Fruit fly (Drosophila melanogaster): ENCODE measurements around the gene CG13068.
A peak's percentile ranks its signal among the peaks of the same experiment; 100 is the strongest.

The CG13068 gene

dm6 chr3L:16228659-16229205 lies 40.5 kb upstream of the CG13068 start, which contains the start of gene Tmx3 (continued):
- no peak for TF ChIP-seq CG31365 (tag; optimal IDR thresholded peaks at IDR 0.05)
- peak; percentile 93 for TF ChIP-seq lmd (GFP tag; IDR thresholded peaks at IDR 0.05)
- no peak for TF ChIP-seq CG18476 (GFP tag; optimal IDR thresholded peaks at IDR 0.05)
- TF ChIP-seq CG2889 (GFP tag; IDR thresholded peaks at IDR 0.05): peak; percentile 77
- no peak for TF ChIP-seq CG7963 (GFP tag; IDR thresholded peaks at IDR 0.05; ENCODE audit: partially characterized antibody)
- peak; percentile 76 for TF ChIP-seq Oaz (GFP tag; IDR thresholded peaks at IDR 0.05)
- no peak for TF ChIP-seq CG7745 (tag; optimal IDR thresholded peaks at IDR 0.05)
- peak; percentile 28 for TF ChIP-seq BEAF-32 (GFP tag; optimal IDR thresholded peaks at IDR 0.05)
- peak; percentile 49 for TF ChIP-seq maf-S (GFP tag; optimal IDR thresholded peaks at IDR 0.05)
- no peak for TF ChIP-seq hkb (optimal IDR thresholded peaks at IDR 0.05)
- TF ChIP-seq hkb (GFP tag; IDR thresholded peaks at IDR 0.05): peak; percentile 84
- TF ChIP-seq TFAM (GFP tag; optimal IDR thresholded peaks at IDR 0.05): no peak
- TF ChIP-seq Nf-YC (tag; optimal IDR thresholded peaks at IDR 0.05): peak; percentile 3
- no peak for TF ChIP-seq chinmo (GFP tag; IDR thresholded peaks at IDR 0.05; ENCODE audit: partially characterized antibody)
- no peak for TF ChIP-seq prd (optimal IDR thresholded peaks at IDR 0.05)
- TF ChIP-seq prd (GFP tag; IDR thresholded peaks at IDR 0.05): peak; percentile 96

- TF ChIP-seq dpn (GFP tag; optimal IDR thresholded peaks at IDR 0.05) (peak; percentile 9 to 14), trem (tag; optimal IDR thresholded peaks at IDR 0.05) (peak; percentile 42), Sox100B (GFP tag; optimal IDR thresholded peaks at IDR 0.05) (no peak), CG8765 (GFP tag; IDR thresholded peaks at IDR 0.05) (no peak), CG4730 (GFP tag; IDR thresholded peaks at IDR 0.05) (no peak), CG7745 (tag; optimal IDR thresholded peaks at IDR 0.05) (no peak), ci (GFP tag; IDR thresholded peaks at IDR 0.05) (no peak), C15 (GFP tag; IDR thresholded peaks at IDR 0.05) (no peak), sug (tag; optimal IDR thresholded peaks at IDR 0.05) (peak; percentile 27), Dip2 (GFP tag; IDR thresholded peaks at IDR 0.05) (no peak), CG15601 (tag; optimal IDR thresholded peaks at IDR 0.05) (no peak), sr (GFP tag; IDR thresholded peaks at IDR 0.05) (no peak), unpg (GFP tag; optimal IDR thresholded peaks at IDR 0.05) (no peak), Nf-YA (GFP tag; IDR thresholded peaks at IDR 0.05) (no peak), CG13775 (GFP tag; optimal IDR thresholded peaks at IDR 0.05) (no peak), Dp (GFP tag; optimal IDR thresholded peaks at IDR 0.05) (peak; percentile 38), CG17829 (tag; optimal IDR thresholded peaks at IDR 0.05) (peak; percentile 28), CG10267 (tag; optimal IDR thresholded peaks at IDR 0.05) (peak; percentile 34), rib (GFP tag; IDR thresholded peaks at IDR 0.05) (no peak), CG30431 (GFP tag; optimal IDR thresholded peaks at IDR 0.05) (no peak), CG4854 (GFP tag; optimal IDR thresholded peaks at IDR 0.05) (no peak), prd (optimal IDR thresholded peaks at IDR 0.05) (no peak), prd (GFP tag; IDR thresholded peaks at IDR 0.05) (no peak), B-H1 (GFP tag; IDR thresholded peaks at IDR 0.05) (no peak), sna (GFP tag; IDR thresholded peaks at IDR 0.05; ENCODE audit: partially characterized antibody) (0 out of 2 replicates have a peak, but pooled peaks have one; percentile 29), CG6689 (GFP tag; IDR thresholded peaks at IDR 0.05) (no peak), stwl (tag; optimal IDR thresholded peaks at IDR 0.05) (peak; percentile 94), HHEX (GFP tag; optimal IDR thresholded peaks at IDR 0.05) (no peak), CG15514 (GFP tag; optimal IDR thresholded peaks at IDR 0.05) (peak; percentile 53), ERR (GFP tag; optimal IDR thresholded peaks at IDR 0.05) (peak; percentile 27), sens-2 (GFP tag; IDR thresholded peaks at IDR 0.05) (no peak), chm (GFP tag; IDR thresholded peaks at IDR 0.05) (no peak), dmrt99B (tag; optimal IDR thresholded peaks at IDR 0.05) (no peak), BEAF-32 (GFP tag; optimal IDR thresholded peaks at IDR 0.05) (peak; percentile 53), CG2129 (GFP tag; IDR thresholded peaks at IDR 0.05; ENCODE audit: partially characterized antibody) (no peak), Lhr (GFP tag; optimal IDR thresholded peaks at IDR 0.05) (peak; percentile 18), dm (GFP tag; optimal IDR thresholded peaks at IDR 0.05) (peak; percentile 70), seq (GFP tag; IDR thresholded peaks at IDR 0.05) (no peak)
Measured at dm6 chr3L:16231857-16232256, 37.3 kb upstream of the CG13068 start, which contains the start of the genes PDCD-5 and MED10. Gene PDCD-5, minus strand, starts transcription at chr3L:16232038. Gene MED10, plus strand, starts transcription at chr3L:16232084.
